Fruit fly (Drosophila melanogaster): Measurements from ENCODE around the gene mRpL50.

The mRpL50 gene

dm6 chr3L:7263757-7264516, 20.2 kb upstream of the mRpL50 start, which contains the start of gene CG14830:
TSS of gene CG14830 (minus strand) at chr3L:7263920.
- TF ChIP-seq Hr4 (GFP tag; optimal IDR thresholded peaks at IDR 0.05) (no peak), Smox (GFP tag; optimal IDR thresholded peaks at IDR 0.05) (peak; percentile 6), vri (GFP tag; optimal IDR thresholded peaks at IDR 0.05) (no peak), esn (GFP tag; optimal IDR thresholded peaks at IDR 0.05) (no peak), Gug (GFP tag; IDR thresholded peaks at IDR 0.05) (peak; percentile 77), OdsH (GFP tag; optimal IDR thresholded peaks at IDR 0.05) (no peak), salr (GFP tag; optimal IDR thresholded peaks at IDR 0.05) (no peak), Hr39 (GFP tag; optimal IDR thresholded peaks at IDR 0.05) (no peak), Sox102F (GFP tag; optimal IDR thresholded peaks at IDR 0.05) (no peak), CG3919 (GFP tag; optimal IDR thresholded peaks at IDR 0.05) (peak; percentile 85), lz (GFP tag; optimal IDR thresholded peaks at IDR 0.05) (no peak), CG7368 (GFP tag; optimal IDR thresholded peaks at IDR 0.05) (peak; percentile 35), Sox15 (GFP tag; optimal IDR thresholded peaks at IDR 0.05) (no peak), CG8632 (GFP tag; optimal IDR thresholded peaks at IDR 0.05) (no peak), Eip93F (GFP tag; optimal IDR thresholded peaks at IDR 0.05) (no peak), CG16779 (tag; optimal IDR thresholded peaks at IDR 0.05) (peak; percentile 10), CG6792 (GFP tag; optimal IDR thresholded peaks at IDR 0.05) (no peak), Met (GFP tag; optimal IDR thresholded peaks at IDR 0.05) (no peak), dsx (GFP tag; optimal IDR thresholded peaks at IDR 0.05; ENCODE audit: poor library complexity, severe bottlenecking) (peak; percentile 49), Hr38 (GFP tag; optimal IDR thresholded peaks at IDR 0.05) (no peak), Blimp-1 (GFP tag; optimal IDR thresholded peaks at IDR 0.05) (peak; percentile 49), CG3032 (tag; optimal IDR thresholded peaks at IDR 0.05) (no peak), CG4318 (GFP tag; optimal IDR thresholded peaks at IDR 0.05) (no peak), Eip78C (GFP tag) (peak; percentile 52), CG32006 (GFP tag; optimal IDR thresholded peaks at IDR 0.05) (peak; percentile 18), achi (GFP tag; optimal IDR thresholded peaks at IDR 0.05) (no peak), cyc (GFP tag; optimal IDR thresholded peaks at IDR 0.05) (peak; percentile 64), spab (GFP tag; optimal IDR thresholded peaks at IDR 0.05) (peak; percentile 74), CG11294 (GFP tag; IDR thresholded peaks at IDR 0.05) (no peak), fd85E (GFP tag; optimal IDR thresholded peaks at IDR 0.05) (peak; percentile 3), dac (GFP tag; optimal IDR thresholded peaks at IDR 0.05) (no peak), Eip75B (GFP tag; optimal IDR thresholded peaks at IDR 0.05) (no peak), ss (GFP tag; optimal IDR thresholded peaks at IDR 0.05) (peak; percentile 30 to 48), CG15336 (GFP tag; IDR thresholded peaks at IDR 0.05) (peak; percentile 11), CG31627 (GFP tag; optimal IDR thresholded peaks at IDR 0.05) (no peak), Lpt (GFP tag; optimal IDR thresholded peaks at IDR 0.05) (peak; percentile 83), CG6808 (GFP tag; optimal IDR thresholded peaks at IDR 0.05) (peak; percentile 66), CG9139 (GFP tag; optimal IDR thresholded peaks at IDR 0.05) (peak; percentile 55), fkh (GFP tag; optimal IDR thresholded peaks at IDR 0.05) (no peak), pdm3 (GFP tag; optimal IDR thresholded peaks at IDR 0.05) (no peak), CG10669 (GFP tag; optimal IDR thresholded peaks at IDR 0.05) (peak; percentile 65), svp (GFP tag) (peak; percentile 60), Ets96B (tag; optimal IDR thresholded peaks at IDR 0.05) (peak; percentile 66), CG34406 (GFP tag; optimal IDR thresholded peaks at IDR 0.05) (no peak), net (GFP tag; optimal IDR thresholded peaks at IDR 0.05) (peak; percentile 3), CG10631 (GFP tag; optimal IDR thresholded peaks at IDR 0.05) (no peak), CG11902 (GFP tag; optimal IDR thresholded peaks at IDR 0.05) (peak; percentile 32), CG1621 (tag; optimal IDR thresholded peaks at IDR 0.05) (peak; percentile 15), CG11762 (GFP tag; optimal IDR thresholded peaks at IDR 0.05; ENCODE audit: insufficient read depth) (peak; percentile 41), CG8319 (GFP tag; optimal IDR thresholded peaks at IDR 0.05) (peak; percentile 23), CG6163 (GFP tag; IDR thresholded peaks at IDR 0.05) (peak; percentile 53)

Data from whole organism, prepupa.